Fruit fly (Drosophila melanogaster): ENCODE measurements around the gene corto.

DNA sequence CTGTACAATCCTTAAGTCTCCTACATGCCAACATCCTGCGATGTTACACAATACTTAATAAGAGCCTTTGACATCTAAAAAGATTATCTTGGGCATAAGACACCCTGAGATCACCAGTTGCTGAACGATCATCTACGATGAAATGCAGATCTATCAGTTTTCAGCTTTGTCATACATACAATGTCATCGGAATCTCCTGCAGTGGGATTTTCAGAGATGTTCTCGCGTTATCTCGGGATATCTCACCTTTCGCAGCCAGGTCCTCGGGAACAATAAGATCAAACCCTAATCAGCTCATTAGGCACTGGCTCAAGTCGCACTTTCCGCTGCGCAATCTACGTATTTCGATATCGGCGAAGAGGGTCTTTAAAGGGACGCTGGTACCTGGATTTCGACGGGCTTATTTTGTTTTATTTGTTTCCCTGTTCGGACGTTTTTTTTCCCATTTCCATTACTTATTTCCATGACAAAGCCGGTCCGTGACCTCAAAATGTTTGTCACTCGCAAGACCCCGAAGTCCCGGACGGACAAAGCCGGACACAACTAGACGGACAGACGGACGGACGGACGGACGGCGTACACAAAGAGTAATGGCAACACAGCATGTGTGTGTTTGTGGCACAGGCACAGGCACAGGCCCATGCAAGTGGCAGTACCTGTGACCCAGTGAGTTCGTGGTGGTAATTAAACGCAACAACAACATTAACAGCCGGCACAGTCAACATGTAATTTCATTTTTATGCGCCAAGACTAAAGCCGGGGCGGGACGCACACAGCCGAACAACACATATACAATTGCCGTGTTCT, 48.0 kb downstream of the corto start:
- no peak for TF ChIP-seq toe (GFP tag; optimal IDR thresholded peaks at IDR 0.05)
- no peak for TF ChIP-seq CG1620 (GFP tag; optimal IDR thresholded peaks at IDR 0.05)
